Fruit fly (Drosophila melanogaster): Measurements from ENCODE around the gene CG31673.

Gene CG31673

dm6 chr2L:20803733-20804164, 25.7 kb upstream of the CG31673 start (continued):
- TF ChIP-seq CG11723 (GFP tag; optimal IDR thresholded peaks at IDR 0.05), result no peak
- TF ChIP-seq amos (GFP tag; IDR thresholded peaks at IDR 0.05; ENCODE audit: partially characterized antibody), result 0 out of 2 replicates have a peak, but pooled peaks have one; percentile 27
- peak; percentile 80 for TF ChIP-seq abd-A (tag; optimal IDR thresholded peaks at IDR 0.05)
- TF ChIP-seq bab2 (GFP tag; optimal IDR thresholded peaks at IDR 0.05), result no peak
- TF ChIP-seq CG9609 (GFP tag; optimal IDR thresholded peaks at IDR 0.05), result no peak
- no peak for TF ChIP-seq fd3F (GFP tag; optimal IDR thresholded peaks at IDR 0.05)
- no peak for TF ChIP-seq CG43689 (GFP tag; IDR thresholded peaks at IDR 0.05)
- peak in 1 of 2 experiments; percentile 47 for TF ChIP-seq Pdp1 (GFP tag; optimal IDR thresholded peaks at IDR 0.05)
- no peak for TF ChIP-seq CG6813 (GFP tag; optimal IDR thresholded peaks at IDR 0.05)
- no peak for TF ChIP-seq tll (GFP tag; optimal IDR thresholded peaks at IDR 0.05)
- TF ChIP-seq CG11456 (GFP tag; IDR thresholded peaks at IDR 0.05), result no peak
- TF ChIP-seq lab (GFP tag; optimal IDR thresholded peaks at IDR 0.05), result peak; percentile 7
- no peak for TF ChIP-seq CG7372 (GFP tag; IDR thresholded peaks at IDR 0.05)
- no peak for TF ChIP-seq CG31365 (tag; optimal IDR thresholded peaks at IDR 0.05)
- TF ChIP-seq Vsx1 (GFP tag; optimal IDR thresholded peaks at IDR 0.05), result no peak
- no peak for TF ChIP-seq CG10366 (GFP tag; IDR thresholded peaks at IDR 0.05)
- peak; percentile 25 for TF ChIP-seq CG18599 (GFP tag; optimal IDR thresholded peaks at IDR 0.05)
- TF ChIP-seq Mrtf (GFP tag; IDR thresholded peaks at IDR 0.05), result no peak
- TF ChIP-seq CG15514 (GFP tag; optimal IDR thresholded peaks at IDR 0.05), result no peak
- no peak for TF ChIP-seq Fer3 (tag; optimal IDR thresholded peaks at IDR 0.05)
- TF ChIP-seq nerfin-2 (GFP tag; IDR thresholded peaks at IDR 0.05; ENCODE audit: partially characterized antibody), result no peak
- no peak for TF ChIP-seq HHEX (GFP tag; optimal IDR thresholded peaks at IDR 0.05)
- TF ChIP-seq crol (GFP tag; IDR thresholded peaks at IDR 0.05), result peak; percentile 91
- TF ChIP-seq tna (GFP tag; IDR thresholded peaks at IDR 0.05; ENCODE audit: partially characterized antibody), result no peak
- no peak for TF ChIP-seq CG30403 (GFP tag; optimal IDR thresholded peaks at IDR 0.05)
- peak; percentile 54; the same call in 1 of the 3 replicates for TF ChIP-seq sr (GFP tag; IDR thresholded peaks at IDR 0.05)
- TF ChIP-seq kni (GFP tag; optimal IDR thresholded peaks at IDR 0.05), result peak; percentile 12
- no peak for TF ChIP-seq CrebB (tag; optimal IDR thresholded peaks at IDR 0.05)
- TF ChIP-seq pnt (GFP tag; optimal IDR thresholded peaks at IDR 0.05), result no peak
- TF ChIP-seq seq (GFP tag; IDR thresholded peaks at IDR 0.05), result peak; percentile 31; the same call in 1 of the 2 replicates
- no peak for TF ChIP-seq fd96Cb (tag; optimal IDR thresholded peaks at IDR 0.05)

- no peak for TF ChIP-seq prd (optimal IDR thresholded peaks at IDR 0.05)
- TF ChIP-seq prd (GFP tag; IDR thresholded peaks at IDR 0.05), result peak; percentile 96
- TF ChIP-seq seq (GFP tag; IDR thresholded peaks at IDR 0.05), result peak; percentile 97
- peak; percentile 73 for TF ChIP-seq inv (GFP tag; IDR thresholded peaks at IDR 0.05; ENCODE audit: partially characterized antibody)
- peak; percentile 12 for TF ChIP-seq HmgD (GFP tag; optimal IDR thresholded peaks at IDR 0.05)
- peak; percentile 40 for TF ChIP-seq NK7.1 (GFP tag; optimal IDR thresholded peaks at IDR 0.05)
- TF ChIP-seq Xrp1 (GFP tag; IDR thresholded peaks at IDR 0.05), result peak; percentile 96
- peak; percentile 98 for TF ChIP-seq Ptx1 (GFP tag; IDR thresholded peaks at IDR 0.05)
- peak; percentile 9 for TF ChIP-seq pros (GFP tag; optimal IDR thresholded peaks at IDR 0.05)
- TF ChIP-seq eyg (GFP tag; optimal IDR thresholded peaks at IDR 0.05), result no peak
- peak; percentile 96 for TF ChIP-seq ci (GFP tag; IDR thresholded peaks at IDR 0.05)
- TF ChIP-seq sc (optimal IDR thresholded peaks at IDR 0.05), result no peak
- TF ChIP-seq sc (GFP tag; optimal IDR thresholded peaks at IDR 0.05), result peak; percentile 91
- peak; percentile 89 for TF ChIP-seq ro (GFP tag; IDR thresholded peaks at IDR 0.05)
- peak; percentile 91 for TF ChIP-seq CG14667 (GFP tag; IDR thresholded peaks at IDR 0.05)
- peak; percentile 88 for TF ChIP-seq CG6254 (GFP tag; optimal IDR thresholded peaks at IDR 0.05)
- TF ChIP-seq CG10959 (GFP tag; IDR thresholded peaks at IDR 0.05), result peak; percentile 91
- TF ChIP-seq CrebB (tag; optimal IDR thresholded peaks at IDR 0.05), result peak; percentile 92
- peak; percentile 97 for TF ChIP-seq CG12769 (tag; optimal IDR thresholded peaks at IDR 0.05)
- TF ChIP-seq fu2 (GFP tag; optimal IDR thresholded peaks at IDR 0.05), result peak; percentile 80
- TF ChIP-seq fd3F (GFP tag; optimal IDR thresholded peaks at IDR 0.05), result peak; percentile 92
- TF ChIP-seq ken (GFP tag; IDR thresholded peaks at IDR 0.05), result peak; percentile 92
These were observed 23.6 kb upstream of the CG31673 start for dm6 chr2L:20805624-20806339.

Data from whole organism, embryonic.